Fruit fly (Drosophila melanogaster): Measurements from ENCODE around the gene CG43901.

Gene CG43901

DNA sequence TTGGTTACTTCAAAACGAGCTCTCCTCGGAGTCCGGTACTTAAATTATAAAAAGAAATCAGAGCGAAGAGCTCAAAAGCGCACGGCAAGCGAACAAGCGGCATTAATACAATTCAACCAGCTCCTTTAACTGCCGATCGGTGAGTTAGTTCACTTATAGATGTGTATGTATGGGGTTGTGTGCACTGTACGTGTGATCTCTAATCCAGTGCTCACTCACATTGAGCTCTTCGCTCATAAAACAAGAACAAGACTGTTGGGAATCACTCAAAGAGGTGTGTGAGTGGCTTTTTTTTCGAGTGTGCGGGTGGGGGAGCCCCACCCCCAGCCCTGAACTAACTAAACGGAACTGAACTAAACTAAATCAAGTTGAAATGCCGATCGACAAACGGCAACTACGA, 14.4 kb upstream of the CG43901 start, which contains the start of gene Ork1:
Gene Ork1, minus strand, starts transcription at position 101 of the 400 bp plus-strand sequence.
- no peak for TF ChIP-seq foxo (GFP tag; optimal IDR thresholded peaks at IDR 0.05)
- no peak for TF ChIP-seq Jra (GFP tag; optimal IDR thresholded peaks at IDR 0.05)

DNA sequence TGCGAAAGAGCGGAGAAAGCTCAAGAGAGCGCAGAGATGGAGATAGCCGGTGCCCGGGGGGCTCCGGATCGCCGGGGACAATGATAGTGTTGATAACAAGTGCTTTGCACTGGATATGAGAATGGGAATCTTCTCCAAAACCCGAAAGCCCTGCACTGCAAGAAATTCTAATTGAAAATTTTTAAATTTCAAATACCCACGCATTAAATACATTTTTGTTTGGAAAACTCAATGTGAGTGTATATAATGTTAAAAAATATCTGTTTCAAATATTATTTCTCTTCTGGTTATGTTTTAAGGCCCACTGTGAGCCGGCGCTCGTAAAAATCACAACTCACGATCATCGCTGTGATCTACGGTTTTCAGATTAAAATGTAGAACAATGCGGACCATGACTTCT, 12.4 kb upstream of the CG43901 start:
- TF ChIP-seq Abd-B (GFP tag; optimal IDR thresholded peaks at IDR 0.05) (no peak), dl (GFP tag; optimal IDR thresholded peaks at IDR 0.05; ENCODE audit: insufficient read depth in 1 of 2, partially characterized antibody in 2 of 2) (no peak), Myc (optimal IDR thresholded peaks at IDR 0.05) (no peak), ey (GFP tag; optimal IDR thresholded peaks at IDR 0.05) (peak; percentile 24), psq (GFP tag; optimal IDR thresholded peaks at IDR 0.05) (no peak), dsf (GFP tag; optimal IDR thresholded peaks at IDR 0.05; ENCODE audit: borderline replicate concordance) (no peak), fru (GFP tag; optimal IDR thresholded peaks at IDR 0.05) (peak; percentile 20), br (GFP tag; optimal IDR thresholded peaks at IDR 0.05) (peak; percentile 14), foxo (GFP tag; optimal IDR thresholded peaks at IDR 0.05) (no peak), lola (GFP tag; optimal IDR thresholded peaks at IDR 0.05) (no peak), Hr83 (GFP tag; optimal IDR thresholded peaks at IDR 0.05; ENCODE audit: poor library complexity, severe bottlenecking) (no peak), Vsx2 (GFP tag; optimal IDR thresholded peaks at IDR 0.05; ENCODE audit: partially characterized antibody) (no peak), pan (optimal IDR thresholded peaks at IDR 0.05) (no peak), rgr (GFP tag; optimal IDR thresholded peaks at IDR 0.05) (peak; percentile 20), Hnf4 (GFP tag; optimal IDR thresholded peaks at IDR 0.05) (no peak), Rel (GFP tag; optimal IDR thresholded peaks at IDR 0.05) (no peak), Rel (tag; optimal IDR thresholded peaks at IDR 0.05) (peak; percentile 3), Dfd (GFP tag; optimal IDR thresholded peaks at IDR 0.05) (no peak)

DNA sequence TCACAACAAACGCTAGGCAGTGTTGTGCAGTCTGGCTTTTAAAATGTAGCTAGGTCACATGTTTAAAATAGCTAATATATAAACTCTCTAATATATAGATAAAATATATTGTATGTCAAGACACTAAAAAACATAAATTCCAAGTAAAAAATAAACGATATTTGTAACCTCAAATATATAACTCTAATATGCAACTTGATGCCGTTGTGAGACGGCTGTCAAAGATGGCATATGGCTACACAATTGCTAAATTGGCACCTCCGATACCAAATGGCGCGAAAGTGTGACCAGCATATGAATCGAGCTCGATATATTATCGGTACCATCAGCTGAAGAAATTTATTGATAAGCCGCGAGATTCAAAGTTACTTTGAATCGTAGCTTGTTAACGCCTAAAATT, 6.3 kb upstream of the CG43901 start, which contains the start of gene CG1582:
Gene CG1582, minus strand, starts transcription at position 71 of the 400 bp plus-strand sequence.
- TF ChIP-seq h (GFP tag; optimal IDR thresholded peaks at IDR 0.05) (peak; percentile 4), CrebA (GFP tag; optimal IDR thresholded peaks at IDR 0.05; ENCODE audit: borderline replicate concordance) (no peak), Dfd (GFP tag; optimal IDR thresholded peaks at IDR 0.05) (no peak), HLH106 (tag; optimal IDR thresholded peaks at IDR 0.05) (peak; percentile 52), Myc (optimal IDR thresholded peaks at IDR 0.05) (peak; percentile 97), woc (GFP tag; optimal IDR thresholded peaks at IDR 0.05) (peak; percentile 73)

DNA sequence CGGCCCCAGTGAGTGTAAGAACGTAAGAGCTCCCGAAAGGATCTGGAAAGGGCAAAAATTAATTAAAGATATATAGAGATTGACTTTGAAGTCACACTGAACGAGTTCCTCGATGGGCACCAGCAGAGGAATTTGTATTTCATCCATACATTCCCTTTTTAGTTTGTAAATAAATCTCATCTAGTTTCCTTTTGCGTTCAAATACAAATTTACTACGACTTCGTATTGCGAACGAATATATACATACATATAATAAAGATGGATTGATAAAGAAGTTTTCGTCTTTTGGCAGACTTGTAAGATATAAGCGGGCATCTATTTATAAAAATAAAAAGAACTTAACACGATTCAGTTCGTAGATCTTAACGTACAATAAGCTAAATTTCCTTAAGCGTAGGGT, 5.9 kb upstream of the CG43901 start, which contains the start of gene CG15208:
Gene CG15208, plus strand, starts transcription at position 301 of the 400 bp plus-strand sequence.
- TF ChIP-seq Hnf4 (GFP tag; optimal IDR thresholded peaks at IDR 0.05) (no peak), Mio (GFP tag; optimal IDR thresholded peaks at IDR 0.05) (no peak), usp (GFP tag; optimal IDR thresholded peaks at IDR 0.05) (no peak), dl (GFP tag; optimal IDR thresholded peaks at IDR 0.05; ENCODE audit: insufficient read depth in 1 of 2, partially characterized antibody in 2 of 2) (no peak)

DNA sequence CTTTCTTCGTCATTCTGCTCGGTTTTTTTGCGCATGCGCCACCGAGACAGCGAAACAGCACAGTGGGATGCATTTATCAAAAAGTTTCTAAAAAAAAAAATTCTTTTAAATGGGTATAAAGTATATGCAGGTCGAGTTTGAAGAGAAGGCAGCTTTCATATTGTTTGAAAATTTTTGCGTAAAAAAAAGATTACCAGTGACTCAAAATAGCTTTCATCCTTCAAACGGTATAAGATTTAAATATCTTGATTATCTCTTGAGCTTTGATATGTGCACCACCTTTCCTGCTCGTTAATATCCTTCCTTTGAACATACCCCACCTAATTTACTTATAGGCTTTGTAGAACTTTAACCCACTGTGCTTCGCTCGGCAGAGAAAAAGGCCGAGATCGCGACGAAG, 520 bp upstream of the CG43901 start:
- TF ChIP-seq CrebA (GFP tag; optimal IDR thresholded peaks at IDR 0.05; ENCODE audit: borderline replicate concordance) (no peak), Sp1 (GFP tag; optimal IDR thresholded peaks at IDR 0.05) (peak; percentile 24), woc (GFP tag; optimal IDR thresholded peaks at IDR 0.05) (no peak), br (GFP tag; optimal IDR thresholded peaks at IDR 0.05) (no peak), sv (GFP tag; optimal IDR thresholded peaks at IDR 0.05) (peak; percentile 36), foxo (GFP tag; optimal IDR thresholded peaks at IDR 0.05) (peak in 1 of 2 experiments; percentile 42), GATAd (GFP tag; optimal IDR thresholded peaks at IDR 0.05) (no peak), jim (GFP tag; optimal IDR thresholded peaks at IDR 0.05) (no peak), Hr78 (GFP tag; optimal IDR thresholded peaks at IDR 0.05) (no peak), Myc (optimal IDR thresholded peaks at IDR 0.05) (no peak), Dfd (GFP tag; optimal IDR thresholded peaks at IDR 0.05) (no peak), fru (GFP tag; optimal IDR thresholded peaks at IDR 0.05) (peak; percentile 60), Abd-B (GFP tag; optimal IDR thresholded peaks at IDR 0.05) (no peak), usp (GFP tag; optimal IDR thresholded peaks at IDR 0.05) (no peak), psq (GFP tag; optimal IDR thresholded peaks at IDR 0.05) (peak; percentile 7), CG9705 (GFP tag; optimal IDR thresholded peaks at IDR 0.05) (no peak), N (GFP tag; optimal IDR thresholded peaks at IDR 0.05) (no peak), ey (GFP tag; optimal IDR thresholded peaks at IDR 0.05) (no peak), Rel (GFP tag; optimal IDR thresholded peaks at IDR 0.05) (no peak), Rel (tag; optimal IDR thresholded peaks at IDR 0.05) (no peak), HLH106 (tag; optimal IDR thresholded peaks at IDR 0.05) (no peak), brk (GFP tag; optimal IDR thresholded peaks at IDR 0.05) (no peak), dmrt93B (GFP tag; optimal IDR thresholded peaks at IDR 0.05) (no peak), dsf (GFP tag; optimal IDR thresholded peaks at IDR 0.05; ENCODE audit: borderline replicate concordance) (no peak), lola (GFP tag; optimal IDR thresholded peaks at IDR 0.05) (no peak), CG32264 (GFP tag; optimal IDR thresholded peaks at IDR 0.05) (no peak), Dif (GFP tag; optimal IDR thresholded peaks at IDR 0.05; ENCODE audit: partially characterized antibody) (no peak), Vsx2 (GFP tag; optimal IDR thresholded peaks at IDR 0.05; ENCODE audit: partially characterized antibody) (no peak), dl (GFP tag; optimal IDR thresholded peaks at IDR 0.05; ENCODE audit: insufficient read depth in 1 of 2, partially characterized antibody in 2 of 2) (no peak), Mio (GFP tag; optimal IDR thresholded peaks at IDR 0.05) (no peak), sage (GFP tag; optimal IDR thresholded peaks at IDR 0.05) (no peak), OdsH (GFP tag; optimal IDR thresholded peaks at IDR 0.05) (no peak), Hnf4 (GFP tag; optimal IDR thresholded peaks at IDR 0.05) (no peak), Jra (GFP tag; optimal IDR thresholded peaks at IDR 0.05) (no peak), tai (GFP tag; optimal IDR thresholded peaks at IDR 0.05) (no peak), h (GFP tag; optimal IDR thresholded peaks at IDR 0.05) (peak; percentile 3)
